Worm (Caenorhabditis elegans) whole organism, L1 larva: ENCODE results near the gene rom-1.

Experiments
- elt-2 ChIP-seq: sonication (generic microtip); optimal IDR thresholded peaks from 2 replicates; lab custom pipeline; 2016; ENCODE audit warnings: missing genetic modification characterization, mild to moderate bottlenecking, inconsistent platforms, missing compliant biosample characterization, missing genetic modification reagents
- fkh-4 ChIP-seq: sonication (generic microtip); optimal IDR thresholded peaks from 2 replicates; lab custom pipeline; 2016; ENCODE audit warnings: missing compliant biosample characterization, missing genetic modification characterization, borderline replicate concordance
- lin-13 ChIP-seq: fragments of 150-350 bp; optimal IDR thresholded peaks from 2 replicates; lab custom pipeline; 2014; ENCODE audit warnings: missing biosample characterization, missing genetic modification reagents, missing genetic modification characterization
- lin-15B ChIP-seq: fragments of 150-350 bp; sonication (generic microtip); optimal IDR thresholded peaks from 3 replicates; lab custom pipeline; 2014; ENCODE audit warnings: missing biosample characterization, missing genetic modification characterization
- lsy-2 ChIP-seq, 2 experiments: fragments of 150-350 bp; optimal IDR thresholded peaks; 2 replicates each; lab custom pipeline; 2014; ENCODE audit warnings: missing biosample characterization in 2 of 2, missing genetic modification characterization in 2 of 2
- mab-9 ChIP-seq: fragments of 200-800 bp; sonication (Bioruptor generic); IDR thresholded peaks from 2 replicates; pipeline ENCODE4 v1.3.6; 2022; ENCODE audit warnings: missing genetic modification reagents, missing genetic modification characterization, missing compliant biosample characterization
- nhr-11 ChIP-seq: fragments of 150-350 bp; optimal IDR thresholded peaks from 2 replicates; lab custom pipeline; 2014; ENCODE audit warnings: missing biosample characterization, missing genetic modification characterization
- snpc-4 ChIP-seq: fragments of 150-350 bp; optimal IDR thresholded peaks from 2 replicates; lab custom pipeline; 2014; ENCODE audit warnings: missing biosample characterization, missing genetic modification characterization

ce11 chrIII:4952970-4953369 lies 46.0 kb downstream of the rom-1 start:
- no peak for TF ChIP-seq nhr-11
- no peak for TF ChIP-seq lin-13 (GFP tag; lab: Kevin White, UChicago)
- TF ChIP-seq elt-2 (tag; lab: Kevin White, UChicago), result no peak
- no peak for TF ChIP-seq snpc-4 (tag; lab: Kevin White, UChicago)
- no peak for TF ChIP-seq lin-15B
- no peak for TF ChIP-seq lsy-2 (tag; optimal IDR thresholded peaks at IDR 0.05; lab: Kevin White, UChicago)
- no peak for TF ChIP-seq mab-9 (GFP tag; lab: Robert Waterston, UW)
- no peak for TF ChIP-seq fkh-4 (tag; lab: Kevin White, UChicago)
